Fruit fly (Drosophila melanogaster) whole organism, adult: ENCODE measurements around the gene SrpRalpha.
A peak's percentile ranks its signal among the peaks of the same experiment; 100 is the strongest.

Source experiments
- CG11617 ChIP-seq: fragments of 200-800 bp; sonication (Bioruptor generic); optimal IDR thresholded peaks from 2 replicates; lab custom pipeline; 2017; ENCODE audit warnings: mild to moderate bottlenecking, missing biosample characterization, missing genetic modification reagents, missing genetic modification characterization
- CG12768 ChIP-seq: fragments of 200-800 bp; sonication (Bioruptor generic); optimal IDR thresholded peaks from 2 replicates; lab custom pipeline; 2017; ENCODE audit warnings: missing biosample characterization, missing genetic modification characterization, mild to moderate bottlenecking, moderate library complexity, missing genetic modification reagents
- CG14711 ChIP-seq: fragments of 200-800 bp; sonication (Bioruptor generic); optimal IDR thresholded peaks from 2 replicates; lab custom pipeline; 2018; ENCODE audit warnings: missing biosample characterization, mild to moderate bottlenecking, missing genetic modification characterization, moderate library complexity
- CG1620 ChIP-seq: fragments of 200-800 bp; sonication (Bioruptor generic); optimal IDR thresholded peaks from 2 replicates; lab custom pipeline; 2016; ENCODE audit warnings: missing biosample characterization, missing genetic modification characterization
- CG33017 ChIP-seq: fragments of 200-800 bp; sonication (Bioruptor generic); optimal IDR thresholded peaks from 2 replicates; lab custom pipeline; 2018; ENCODE audit warnings: missing biosample characterization, mild to moderate bottlenecking, missing genetic modification characterization, moderate library complexity
- CG5204 ChIP-seq: fragments of 200-800 bp; sonication (Bioruptor generic); optimal IDR thresholded peaks from 2 replicates; lab custom pipeline; 2016; ENCODE audit warnings: missing biosample characterization, missing genetic modification characterization
- CG7045 ChIP-seq: fragments of 200-800 bp; sonication (Bioruptor generic); optimal IDR thresholded peaks from 2 replicates; lab custom pipeline; 2017; ENCODE audit warnings: missing biosample characterization, mild to moderate bottlenecking, missing genetic modification characterization
- CG7101 ChIP-seq: fragments of 200-800 bp; sonication (Bioruptor generic); optimal IDR thresholded peaks from 2 replicates; lab custom pipeline; 2018; ENCODE audit warnings: missing biosample characterization, mild to moderate bottlenecking, missing genetic modification characterization, moderate library complexity
- Clk ChIP-seq: fragments of 200-800 bp; sonication (Bioruptor generic); optimal IDR thresholded peaks from 2 replicates; lab custom pipeline; 2017; ENCODE audit warnings: missing biosample characterization, missing genetic modification characterization
- Crg-1 ChIP-seq: fragments of 200-800 bp; sonication (Bioruptor generic); optimal IDR thresholded peaks from 2 replicates; lab custom pipeline; 2016; ENCODE audit warnings: missing biosample characterization, missing genetic modification characterization
- Hr96 ChIP-seq: fragments of 200-800 bp; sonication (Bioruptor generic); optimal IDR thresholded peaks from 2 replicates; lab custom pipeline; 2016; ENCODE audit warnings: missing biosample characterization, missing genetic modification characterization
- Mnt ChIP-seq: fragments of 200-800 bp; sonication (Bioruptor generic); optimal IDR thresholded peaks from 2 replicates; lab custom pipeline; 2016; ENCODE audit warnings: missing biosample characterization, mild to moderate bottlenecking, missing genetic modification characterization
- bab1 ChIP-seq: fragments of 200-800 bp; sonication (Bioruptor generic); optimal IDR thresholded peaks from 3 replicates; lab custom pipeline; 2019; ENCODE audit warnings: missing biosample characterization, mild to moderate bottlenecking, missing genetic modification characterization, moderate library complexity
- cic ChIP-seq: fragments of 200-800 bp; sonication (Bioruptor generic); optimal IDR thresholded peaks from 2 replicates; lab custom pipeline; 2017; ENCODE audit warnings: missing biosample characterization, mild to moderate bottlenecking, missing genetic modification characterization, moderate library complexity
- cnc ChIP-seq, 2 experiments: fragments of >200 bp; optimal IDR thresholded peaks; 2 replicates each; lab custom pipeline; 2017
- kay ChIP-seq: fragments of 200-800 bp; sonication (Bioruptor generic); peaks from one replicate; lab custom pipeline; 2016; ENCODE audit warnings: missing biosample characterization, missing genetic modification characterization, borderline replicate concordance
- ovo ChIP-seq: fragments of 200-800 bp; sonication (Bioruptor generic); optimal IDR thresholded peaks from 2 replicates; lab custom pipeline; 2016; ENCODE audit warnings: missing biosample characterization, missing genetic modification characterization
- pad ChIP-seq: fragments of 200-800 bp; sonication (Bioruptor generic); optimal IDR thresholded peaks from 3 replicates; lab custom pipeline; 2017; ENCODE audit warnings: missing biosample characterization, missing genetic modification characterization, mild to moderate bottlenecking, moderate library complexity, missing genetic modification reagents
- tj ChIP-seq: fragments of 200-800 bp; sonication (Bioruptor generic); optimal IDR thresholded peaks from 3 replicates; lab custom pipeline; 2017; ENCODE audit warnings: missing biosample characterization, mild to moderate bottlenecking, missing genetic modification characterization, moderate library complexity
- toe ChIP-seq: fragments of 200-800 bp; sonication (Bioruptor generic); optimal IDR thresholded peaks from 2 replicates; lab custom pipeline; 2016; ENCODE audit warnings: missing biosample characterization, missing genetic modification characterization

The SrpRalpha gene

DNA sequence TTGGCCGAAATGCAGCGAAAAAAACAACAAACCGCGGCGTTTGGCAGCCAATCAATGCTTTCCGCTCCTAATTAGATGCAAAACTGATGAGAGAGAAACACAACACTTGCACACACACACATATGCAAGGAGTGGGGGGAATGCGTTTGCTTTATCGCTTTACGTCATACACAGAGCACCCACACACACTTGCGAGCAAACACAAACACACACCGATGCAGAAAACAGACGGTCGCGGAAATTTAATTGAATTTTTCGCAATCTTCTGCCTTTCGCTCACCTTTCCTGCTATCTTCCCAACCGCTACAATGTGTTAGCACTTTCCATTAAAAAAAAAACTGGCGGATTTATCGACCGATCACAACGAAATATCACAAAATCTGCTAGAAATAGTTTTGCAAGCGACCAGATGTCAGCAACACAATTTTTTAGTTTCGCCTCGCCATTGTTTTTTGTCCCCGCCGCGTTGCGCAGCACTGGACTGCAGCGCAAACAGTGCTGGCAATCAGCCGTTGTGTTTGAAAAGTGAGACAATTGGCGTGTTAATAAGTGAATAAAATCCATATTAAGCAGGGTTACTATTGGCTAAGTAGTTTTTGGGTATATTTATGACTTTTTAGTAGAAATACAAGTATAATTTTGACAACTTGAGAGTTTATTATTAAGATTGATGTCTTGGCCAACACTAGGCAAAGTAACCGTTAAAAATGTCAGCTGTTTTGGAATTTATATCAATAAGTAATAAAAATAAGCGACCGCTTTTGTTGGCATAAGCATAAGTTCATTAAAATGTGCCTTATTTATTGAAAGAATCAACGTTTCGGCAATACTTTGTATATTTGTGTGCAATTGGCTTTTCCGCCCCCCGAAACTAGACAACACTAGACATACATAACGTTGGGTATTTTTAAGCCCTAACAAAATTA, 8.0 kb upstream of the SrpRalpha start, which contains the start of gene Klp10A:
Klp10A (minus strand) TSS at position 532 of the 926 bp plus-strand sequence.
- TF ChIP-seq bab1 (no peak), pad (GFP tag; lab: Kevin White, UChicago) (peak; percentile 79), CG14711 (peak; percentile 45), CG7045 (GFP tag; lab: Kevin White, UChicago) (peak; percentile 20), CG12768 (GFP tag; lab: Kevin White, UChicago) (peak; percentile 35), CG7101 (tag; lab: Kevin White, UChicago) (peak; percentile 72), cnc (optimal IDR thresholded peaks at IDR 0.05; lab: Kevin White, UChicago) (no peak), tj (GFP tag; lab: Kevin White, UChicago) (peak; percentile 39), CG1620 (GFP tag; lab: Kevin White, UChicago) (peak; percentile 85), Clk (no peak), Crg-1 (GFP tag; lab: Kevin White, UChicago) (peak; percentile 76), CG5204 (GFP tag; lab: Kevin White, UChicago) (no peak), CG11617 (peak; percentile 35), Mnt (GFP tag; lab: Kevin White, UChicago) (peak; percentile 50), ovo (GFP tag; lab: Kevin White, UChicago) (peak; percentile 31), cic (GFP tag; lab: Kevin White, UChicago) (no peak), Hr96 (GFP tag; lab: Kevin White, UChicago) (no peak), CG33017 (no peak)

DNA sequence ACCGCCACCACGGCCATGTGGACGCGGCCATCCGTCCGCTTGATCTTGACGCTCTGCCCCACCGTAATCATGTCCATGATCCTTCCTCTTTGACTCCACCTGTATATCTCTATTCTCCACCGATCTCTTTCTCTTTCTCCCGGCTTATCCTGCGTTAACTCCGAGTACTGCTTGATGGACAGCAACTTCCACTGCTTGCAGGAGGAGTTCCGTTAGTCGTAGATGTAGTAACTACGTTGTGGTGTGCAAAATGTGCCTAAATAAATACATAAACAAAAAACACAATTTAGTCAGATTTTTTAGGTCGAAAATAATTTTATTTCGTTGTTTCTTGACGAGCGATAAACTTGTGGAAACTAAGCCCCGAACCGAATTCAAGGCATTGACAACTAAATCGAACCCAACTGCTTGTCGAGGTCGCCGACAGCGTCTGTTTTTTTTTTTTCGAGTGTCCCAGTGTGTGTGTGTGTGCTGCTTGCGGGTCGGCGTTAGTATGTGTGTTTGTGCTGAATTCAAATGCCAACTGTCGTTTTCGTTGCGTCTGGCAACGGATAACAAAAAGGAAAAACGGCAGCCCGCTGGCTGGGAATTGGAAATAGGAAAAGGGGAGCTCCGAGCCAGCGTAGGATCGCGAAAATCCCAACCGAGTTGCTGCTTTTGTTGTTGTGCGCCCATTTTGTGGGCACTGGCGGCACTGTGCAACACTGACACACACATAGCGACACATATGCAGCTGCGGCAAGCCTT, 7.1 kb upstream of the SrpRalpha start:
- TF ChIP-seq CG1620 (GFP tag; lab: Kevin White, UChicago) (peak; percentile 23), ovo (GFP tag; lab: Kevin White, UChicago) (peak; percentile 33), CG5204 (GFP tag; lab: Kevin White, UChicago) (no peak)

DNA sequence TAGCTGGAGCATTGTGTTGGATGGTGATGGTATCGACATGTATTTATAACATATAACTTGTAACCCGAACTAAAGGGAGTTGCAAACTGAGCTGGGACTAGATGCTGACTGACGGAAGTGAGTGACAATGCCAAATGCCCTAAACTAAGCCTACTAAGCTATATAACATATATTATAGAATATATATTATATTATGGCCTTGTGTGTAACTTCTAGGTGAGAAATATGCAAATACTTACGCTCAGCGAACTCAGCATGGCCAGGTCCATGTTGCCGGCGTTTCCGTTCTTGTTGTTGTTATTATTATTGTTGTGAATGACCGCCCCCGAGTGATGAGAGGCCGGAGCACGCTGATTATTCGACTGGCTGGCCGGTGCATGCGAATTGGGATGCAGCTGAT, 3.4 kb upstream of the SrpRalpha start, which contains the start of gene CG44385:
CG44385 (minus strand) TSS at position 101 of the 400 bp plus-strand sequence.
- TF ChIP-seq cnc (optimal IDR thresholded peaks at IDR 0.05; lab: Kevin White, UChicago) (no peak), CG5204 (GFP tag; lab: Kevin White, UChicago) (no peak), CG12768 (GFP tag; lab: Kevin White, UChicago) (no peak), cic (GFP tag; lab: Kevin White, UChicago) (no peak), tj (GFP tag; lab: Kevin White, UChicago) (no peak), bab1 (no peak), CG11617 (no peak), CG7101 (tag; lab: Kevin White, UChicago) (no peak), toe (GFP tag; lab: Kevin White, UChicago) (no peak), CG14711 (no peak)

DNA sequence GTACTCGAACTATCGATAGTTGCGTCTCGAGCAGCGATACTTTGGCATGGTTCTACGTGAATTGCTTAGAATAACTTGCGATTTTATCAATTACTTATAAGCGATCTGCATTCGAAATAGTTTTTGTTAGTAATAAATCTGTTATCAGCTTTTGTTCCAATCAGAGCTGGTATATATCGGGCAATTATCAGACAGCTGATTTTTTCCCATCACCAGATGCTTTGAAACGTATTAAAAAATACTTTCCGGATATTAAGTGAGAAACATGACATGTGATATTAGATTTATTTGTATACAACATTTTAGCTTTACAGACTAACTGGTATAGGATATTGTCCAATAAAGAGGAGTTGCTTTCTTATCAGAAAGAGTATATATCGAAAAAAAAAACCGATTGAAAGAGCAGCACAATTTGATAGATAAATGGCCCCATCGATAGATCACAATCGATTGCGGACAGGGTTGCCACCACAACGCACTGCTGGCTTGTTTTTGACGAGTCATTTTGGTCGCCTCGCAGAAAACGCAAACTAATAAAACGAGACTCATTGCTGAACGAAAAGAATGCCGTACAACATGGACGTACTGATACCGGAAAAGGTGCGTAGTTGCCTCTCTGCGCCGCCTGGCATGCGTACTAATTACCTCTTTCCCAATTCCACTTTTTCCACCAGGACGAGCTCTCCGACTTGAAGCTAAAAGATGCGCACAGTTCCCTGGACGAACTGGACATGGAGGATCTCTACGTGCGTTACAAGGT, 4.0 kb downstream of the SrpRalpha start, which contains the start of gene Rpt3:
Rpt3 (plus strand) TSS at position 353 of the 760 bp plus-strand sequence.
- peak; percentile 37 for TF ChIP-seq tj (GFP tag; lab: Kevin White, UChicago)
- no peak for TF ChIP-seq pad (GFP tag; lab: Kevin White, UChicago)
- TF ChIP-seq kay, result no peak
- TF ChIP-seq CG5204 (GFP tag; lab: Kevin White, UChicago), result no peak
- no peak for TF ChIP-seq CG33017
- TF ChIP-seq CG11617, result peak; percentile 34
- TF ChIP-seq ovo (GFP tag; lab: Kevin White, UChicago), result peak; percentile 46
- TF ChIP-seq Hr96 (GFP tag; lab: Kevin White, UChicago), result no peak
- no peak for TF ChIP-seq CG12768 (GFP tag; lab: Kevin White, UChicago)
- peak; percentile 91 for TF ChIP-seq CG14711
- TF ChIP-seq CG7101 (tag; lab: Kevin White, UChicago), result peak; percentile 33
- TF ChIP-seq cnc (optimal IDR thresholded peaks at IDR 0.05; lab: Kevin White, UChicago), result peak; percentile 86 to 97
- no peak for TF ChIP-seq cic (GFP tag; lab: Kevin White, UChicago)
- no peak for TF ChIP-seq bab1
- TF ChIP-seq CG7045 (GFP tag; lab: Kevin White, UChicago), result no peak
- TF ChIP-seq Clk, result no peak
- peak; percentile 34 for TF ChIP-seq CG1620 (GFP tag; lab: Kevin White, UChicago)
- no peak for TF ChIP-seq Mnt (GFP tag; lab: Kevin White, UChicago)
- TF ChIP-seq toe (GFP tag; lab: Kevin White, UChicago), result no peak
- TF ChIP-seq Crg-1 (GFP tag; lab: Kevin White, UChicago), result no peak

DNA sequence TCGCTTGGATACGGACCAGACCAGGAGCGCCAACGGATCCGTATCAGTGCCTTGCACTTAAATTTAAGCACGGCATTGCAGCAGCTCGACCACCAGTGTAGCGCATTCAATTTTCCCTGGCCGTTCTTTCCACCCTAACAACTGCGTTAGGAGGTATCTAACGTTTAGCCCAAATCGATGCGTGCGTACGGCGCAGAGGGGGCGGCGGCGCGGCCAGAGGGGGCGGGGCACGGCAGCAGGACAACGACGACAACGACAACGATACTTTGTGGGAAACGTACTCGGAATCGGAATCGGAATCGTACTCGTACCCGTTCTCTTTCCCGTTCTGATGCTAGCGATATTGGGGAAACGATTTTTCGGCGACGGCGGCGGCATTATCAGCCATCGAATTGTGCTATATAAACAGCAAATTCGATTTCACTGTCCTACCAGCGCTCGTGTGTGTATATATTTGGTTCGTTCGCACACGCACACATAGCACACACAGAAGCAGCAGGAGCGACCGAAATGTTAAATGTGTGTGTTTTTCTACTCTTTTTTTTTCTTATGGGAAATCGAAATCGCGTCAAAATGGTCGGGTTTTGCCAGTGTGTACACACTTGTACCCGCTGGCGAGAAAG, 4.7 kb downstream of the SrpRalpha start, which contains the start of gene CG11122:
CG11122 (minus strand) TSS at position 601 of the 623 bp plus-strand sequence.
- TF ChIP-seq cic (GFP tag; lab: Kevin White, UChicago) (no peak), Mnt (GFP tag; lab: Kevin White, UChicago) (peak; percentile 7), kay (no peak)
